Fruit fly (Drosophila melanogaster): ENCODE measurements around the gene laza.

DNA sequence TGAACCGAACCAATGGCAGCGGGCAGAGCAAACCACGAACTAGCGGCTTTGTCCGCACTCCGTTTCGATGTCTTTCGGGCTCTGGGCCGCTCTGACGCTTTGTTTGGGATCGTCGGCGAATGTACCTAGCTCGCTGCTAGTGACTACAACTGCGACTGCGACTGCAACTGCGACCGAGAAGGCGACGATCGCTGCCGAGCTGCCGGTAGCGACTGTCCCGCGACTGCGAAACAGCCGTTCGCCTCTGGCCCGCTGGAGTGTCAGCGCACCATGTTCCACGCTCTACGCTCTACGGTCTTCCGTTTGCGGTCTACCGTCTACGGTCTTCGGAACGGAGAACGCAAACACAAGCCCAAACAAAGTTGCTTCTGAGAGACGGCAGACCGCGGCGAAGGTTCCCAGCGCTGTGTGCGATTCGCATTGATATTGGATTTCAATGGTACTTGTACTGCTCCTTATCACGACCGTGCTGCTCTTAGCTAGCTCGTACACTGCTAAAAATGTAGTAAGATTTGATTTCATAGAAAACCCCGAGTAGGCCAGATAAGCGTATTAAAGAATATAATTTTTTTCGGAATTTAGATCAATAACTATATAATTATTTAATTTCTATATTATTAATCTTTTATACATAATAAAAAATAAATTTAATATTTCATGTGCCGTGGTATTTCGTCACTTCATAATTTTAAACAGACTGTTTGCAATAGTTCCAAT is at the start of gene laza:
- TF ChIP-seq ttk (optimal IDR thresholded peaks at IDR 0.05) (no peak), Myc (optimal IDR thresholded peaks at IDR 0.05) (no peak), insv (optimal IDR thresholded peaks at IDR 0.05) (no peak), psq (optimal IDR thresholded peaks at IDR 0.05) (no peak), Sin3A (optimal IDR thresholded peaks at IDR 0.05) (no peak)

Data from Kc167 (cell line).